Fruit fly (Drosophila melanogaster) whole organism, embryonic: ENCODE measurements around the gene CG31809.

Experiments used
- CG14965 ChIP-seq: fragments of 200-800 bp; sonication (Bioruptor generic); optimal IDR thresholded peaks from 2 replicates; lab custom pipeline; 2016; ENCODE audit warnings: missing biosample characterization, missing genetic modification characterization, borderline replicate concordance
- CG30403 ChIP-seq: fragments of 200-800 bp; sonication (Bioruptor generic); optimal IDR thresholded peaks from 3 replicates; lab custom pipeline; 2016; ENCODE audit warnings: missing biosample characterization, missing genetic modification characterization
- CG3163 ChIP-seq: fragments of 200-800 bp; sonication (Bioruptor generic); optimal IDR thresholded peaks from 3 replicates; lab custom pipeline; 2016; ENCODE audit warnings: missing biosample characterization, missing genetic modification characterization

DNA sequence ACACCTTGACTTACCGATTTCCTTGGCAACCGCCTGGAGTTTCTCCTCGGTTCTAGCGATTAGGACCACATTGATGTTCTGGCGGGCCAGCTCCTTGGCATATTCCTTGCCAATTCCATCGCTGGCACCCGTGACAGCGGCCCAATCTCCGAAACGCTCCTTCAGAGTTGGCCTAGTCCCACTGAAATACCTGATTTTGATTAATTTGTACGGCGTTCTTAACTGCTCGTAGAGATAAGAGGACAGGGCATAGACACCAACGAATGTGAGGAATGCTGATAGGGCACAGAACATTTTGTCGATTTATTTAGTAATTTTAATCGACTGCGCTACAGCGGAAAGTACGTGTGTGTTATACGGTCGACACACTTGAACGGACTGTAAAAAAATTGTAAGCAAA, 2.6 kb upstream of the CG31809 start, which contains the start of gene CG6012:
- TF ChIP-seq CG30403 (GFP tag; lab: Kevin White, UChicago) (no peak), CG14965 (GFP tag; lab: Kevin White, UChicago) (no peak), CG3163 (no peak)
